Fruit fly (Drosophila melanogaster) whole organism, prepupa: ENCODE results near the gene CG32037.

ENCODE experiments used
- Blimp-1 ChIP-seq: fragments of 200-800 bp; sonication (Bioruptor generic); optimal IDR thresholded peaks from 3 replicates; lab custom pipeline; 2017; ENCODE audit warnings: missing biosample characterization, missing genetic modification characterization, mild to moderate bottlenecking, moderate library complexity, missing genetic modification reagents
- CG10669 ChIP-seq: fragments of 200-800 bp; sonication (Bioruptor generic); optimal IDR thresholded peaks from 3 replicates; lab custom pipeline; 2018; ENCODE audit warnings: missing biosample characterization, mild to moderate bottlenecking, missing genetic modification characterization, moderate library complexity
- CG11294 ChIP-seq: fragments of 200-800 bp; sonication (Bioruptor generic); IDR thresholded peaks from 2 replicates; pipeline ENCODE4 v1.3.6; 2022; ENCODE audit warnings: missing biosample characterization, missing genetic modification characterization
- CG11762 ChIP-seq: fragments of 200-800 bp; sonication (Bioruptor generic); optimal IDR thresholded peaks from 3 replicates; lab custom pipeline; 2016; ENCODE audit warnings: missing biosample characterization, missing genetic modification characterization; ENCODE audit not compliant: insufficient read depth
- CG11902 ChIP-seq: fragments of 200-800 bp; sonication (Bioruptor generic); optimal IDR thresholded peaks from 3 replicates; lab custom pipeline; 2016; ENCODE audit warnings: missing biosample characterization, missing genetic modification characterization
- CG15336 ChIP-seq: fragments of 200-800 bp; sonication (Bioruptor generic); IDR thresholded peaks from 2 replicates; pipeline ENCODE4 v1.3.6; 2022; ENCODE audit warnings: missing biosample characterization, missing genetic modification characterization
- CG16779 ChIP-seq: fragments of 200-800 bp; sonication (Bioruptor generic); optimal IDR thresholded peaks from 3 replicates; lab custom pipeline; 2017; ENCODE audit warnings: missing biosample characterization, mild to moderate bottlenecking, missing genetic modification characterization
- CG32006 ChIP-seq: fragments of 200-800 bp; sonication (Bioruptor generic); optimal IDR thresholded peaks from 3 replicates; lab custom pipeline; 2017; ENCODE audit warnings: missing biosample characterization, mild to moderate bottlenecking, missing genetic modification characterization
- CG34406 ChIP-seq: fragments of 200-800 bp; sonication (Bioruptor generic); optimal IDR thresholded peaks from 3 replicates; lab custom pipeline; 2016; ENCODE audit warnings: missing biosample characterization, missing genetic modification characterization
- CG3919 ChIP-seq: fragments of 200-800 bp; sonication (Bioruptor generic); optimal IDR thresholded peaks from 3 replicates; lab custom pipeline; 2016; ENCODE audit warnings: missing biosample characterization, missing genetic modification characterization
- CG6163 ChIP-seq: fragments of 200-800 bp; sonication (Bioruptor generic); IDR thresholded peaks from 3 replicates; pipeline ENCODE4 v1.3.6; 2022; ENCODE audit warnings: missing biosample characterization, missing genetic modification characterization
- CG6792 ChIP-seq: fragments of 200-800 bp; sonication (Bioruptor generic); optimal IDR thresholded peaks from 3 replicates; lab custom pipeline; 2016; ENCODE audit warnings: missing biosample characterization, missing genetic modification characterization
- CG6808 ChIP-seq: fragments of 200-800 bp; sonication (Bioruptor generic); optimal IDR thresholded peaks from 3 replicates; lab custom pipeline; 2017; ENCODE audit warnings: missing biosample characterization, missing genetic modification characterization, mild to moderate bottlenecking, moderate library complexity, missing genetic modification reagents
- CG6854 ChIP-seq: fragments of 200-800 bp; sonication (Bioruptor generic); optimal IDR thresholded peaks from 2 replicates; lab custom pipeline; 2017; ENCODE audit warnings: missing biosample characterization, mild to moderate bottlenecking, missing genetic modification characterization
- CG7368 ChIP-seq: fragments of 200-800 bp; sonication (Bioruptor generic); optimal IDR thresholded peaks from 3 replicates; lab custom pipeline; 2016; ENCODE audit warnings: missing biosample characterization, missing genetic modification characterization
- CG8319 ChIP-seq: fragments of 200-800 bp; sonication (Bioruptor generic); optimal IDR thresholded peaks from 3 replicates; lab custom pipeline; 2016; ENCODE audit warnings: missing biosample characterization, missing genetic modification characterization
- CG8632 ChIP-seq: fragments of 200-800 bp; sonication (Bioruptor generic); optimal IDR thresholded peaks from 3 replicates; lab custom pipeline; 2016; ENCODE audit warnings: missing biosample characterization, missing genetic modification characterization
- CG9139 ChIP-seq: fragments of 200-800 bp; sonication (Bioruptor generic); optimal IDR thresholded peaks from 3 replicates; lab custom pipeline; 2017; ENCODE audit warnings: missing biosample characterization, mild to moderate bottlenecking, missing genetic modification characterization
- Eip75B ChIP-seq: fragments of 200-800 bp; sonication (Bioruptor generic); optimal IDR thresholded peaks from 3 replicates; lab custom pipeline; 2016; ENCODE audit warnings: missing biosample characterization, missing genetic modification characterization
- Eip78C ChIP-seq: fragments of 200-800 bp; sonication (Bioruptor generic); peaks from one replicate; lab custom pipeline; 2016; ENCODE audit warnings: missing biosample characterization, missing genetic modification characterization
- Eip93F ChIP-seq: fragments of 200-800 bp; sonication (Bioruptor generic); optimal IDR thresholded peaks from 2 replicates; lab custom pipeline; 2016; ENCODE audit warnings: missing biosample characterization, mild to moderate bottlenecking, missing genetic modification characterization
- Ets96B ChIP-seq: fragments of 200-800 bp; optimal IDR thresholded peaks from 2 replicates; lab custom pipeline; 2019; ENCODE audit warnings: missing biosample characterization, mild to moderate bottlenecking, missing genetic modification characterization, moderate library complexity
- Gug ChIP-seq: fragments of 200-800 bp; sonication (Bioruptor generic); IDR thresholded peaks from 2 replicates; pipeline ENCODE4 v1.3.6; 2022; ENCODE audit warnings: missing biosample characterization, missing genetic modification characterization
- Hr38 ChIP-seq: sonication (Bioruptor generic); optimal IDR thresholded peaks from 2 replicates; lab custom pipeline; 2016; ENCODE audit warnings: missing biosample characterization, missing genetic modification characterization
- Lpt ChIP-seq: fragments of 200-800 bp; sonication (Bioruptor generic); optimal IDR thresholded peaks from 3 replicates; lab custom pipeline; 2016; ENCODE audit warnings: missing biosample characterization, missing genetic modification characterization
- Met ChIP-seq: fragments of 200-800 bp; sonication (Bioruptor generic); optimal IDR thresholded peaks from 3 replicates; lab custom pipeline; 2016; ENCODE audit warnings: missing biosample characterization, missing genetic modification characterization
- Smox ChIP-seq: fragments of 200-800 bp; sonication (Bioruptor generic); optimal IDR thresholded peaks from 3 replicates; lab custom pipeline; 2016; ENCODE audit warnings: missing biosample characterization, missing genetic modification characterization
- Sox102F ChIP-seq: fragments of 200-800 bp; sonication (Bioruptor generic); optimal IDR thresholded peaks from 2 replicates; lab custom pipeline; 2016; ENCODE audit warnings: missing biosample characterization, mild to moderate bottlenecking, missing genetic modification characterization
- Sox15 ChIP-seq: fragments of 200-800 bp; sonication (Bioruptor generic); optimal IDR thresholded peaks from 3 replicates; lab custom pipeline; 2016; ENCODE audit warnings: missing biosample characterization, missing genetic modification characterization
- achi ChIP-seq: fragments of 200-800 bp; sonication (Bioruptor generic); optimal IDR thresholded peaks from 3 replicates; lab custom pipeline; 2016; ENCODE audit warnings: missing biosample characterization, missing genetic modification characterization
- acj6 ChIP-seq: fragments of 200-800 bp; sonication (Bioruptor generic); optimal IDR thresholded peaks from 3 replicates; lab custom pipeline; 2016; ENCODE audit warnings: missing biosample characterization, missing genetic modification characterization
- cyc ChIP-seq: fragments of 200-800 bp; sonication (Bioruptor generic); optimal IDR thresholded peaks from 3 replicates; lab custom pipeline; 2016; ENCODE audit warnings: missing biosample characterization, missing genetic modification characterization
- dac ChIP-seq: fragments of 200-800 bp; sonication (Bioruptor generic); optimal IDR thresholded peaks from 2 replicates; lab custom pipeline; 2017; ENCODE audit warnings: missing biosample characterization, mild to moderate bottlenecking, missing genetic modification characterization
- dsx ChIP-seq: fragments of 200-800 bp; optimal IDR thresholded peaks from 3 replicates; lab custom pipeline; 2019; ENCODE audit warnings: missing biosample characterization, mild to moderate bottlenecking, missing genetic modification characterization, moderate library complexity; ENCODE audit not compliant: poor library complexity, severe bottlenecking
- eg ChIP-seq: fragments of 200-800 bp; sonication (Bioruptor generic); IDR thresholded peaks from 3 replicates; pipeline ENCODE4 v1.3.6; 2022; ENCODE audit warnings: missing biosample characterization, missing genetic modification characterization
- esn ChIP-seq: fragments of 200-800 bp; sonication (Bioruptor generic); optimal IDR thresholded peaks from 2 replicates; lab custom pipeline; 2016; ENCODE audit warnings: missing biosample characterization, mild to moderate bottlenecking, missing genetic modification characterization, moderate library complexity
- fd59A ChIP-seq: fragments of 200-800 bp; sonication (Bioruptor generic); optimal IDR thresholded peaks from 2 replicates; lab custom pipeline; 2017; ENCODE audit warnings: missing biosample characterization, mild to moderate bottlenecking, missing genetic modification characterization, missing genetic modification reagents
- fd85E ChIP-seq: fragments of 200-800 bp; sonication (Bioruptor generic); optimal IDR thresholded peaks from 3 replicates; lab custom pipeline; 2016; ENCODE audit warnings: missing biosample characterization, missing genetic modification characterization
- fkh ChIP-seq: fragments of 200-800 bp; sonication (Bioruptor generic); optimal IDR thresholded peaks from 3 replicates; lab custom pipeline; 2017; ENCODE audit warnings: missing biosample characterization, mild to moderate bottlenecking, missing genetic modification characterization, moderate library complexity
- lz ChIP-seq: fragments of 200-800 bp; sonication (Bioruptor generic); optimal IDR thresholded peaks from 3 replicates; lab custom pipeline; 2016; ENCODE audit warnings: missing biosample characterization, missing genetic modification characterization
- net ChIP-seq: fragments of 200-800 bp; sonication (Bioruptor generic); optimal IDR thresholded peaks from 3 replicates; lab custom pipeline; 2016; ENCODE audit warnings: missing biosample characterization, missing genetic modification characterization
- pdm3 ChIP-seq: fragments of 200-800 bp; sonication (Bioruptor generic); optimal IDR thresholded peaks from 3 replicates; lab custom pipeline; 2016; ENCODE audit warnings: missing biosample characterization, missing genetic modification characterization
- salr ChIP-seq, 2 experiments: fragments of 200-800 bp; sonication (Bioruptor generic); optimal IDR thresholded peaks; 3 replicates each; lab custom pipeline; 2016 to 2018; ENCODE audit warnings: missing biosample characterization in 2 of 2, missing genetic modification characterization in 2 of 2, mild to moderate bottlenecking in 1 of 2
- spab ChIP-seq: fragments of 200-800 bp; sonication (Bioruptor generic); optimal IDR thresholded peaks from 2 replicates; lab custom pipeline; 2017; ENCODE audit warnings: missing biosample characterization, mild to moderate bottlenecking, missing genetic modification characterization, missing genetic modification reagents
- ss ChIP-seq, 2 experiments: fragments of 200-800 bp; sonication (Bioruptor generic); optimal IDR thresholded peaks; 2 replicates in 1 of 2; 3 replicates in 1 of 2; lab custom pipeline; 2017 to 2018; ENCODE audit warnings: mild to moderate bottlenecking in 2 of 2, missing biosample characterization in 2 of 2, missing genetic modification characterization in 2 of 2, moderate library complexity in 1 of 2
- svp ChIP-seq: fragments of 200-800 bp; sonication (Bioruptor generic); peaks from one replicate; lab custom pipeline; 2016; ENCODE audit warnings: missing biosample characterization, missing genetic modification characterization
- topi ChIP-seq: fragments of 200-800 bp; sonication (Bioruptor generic); optimal IDR thresholded peaks from 3 replicates; lab custom pipeline; 2016; ENCODE audit warnings: missing biosample characterization, missing genetic modification characterization
- vri ChIP-seq: fragments of 200-800 bp; sonication (Bioruptor generic); optimal IDR thresholded peaks from 3 replicates; lab custom pipeline; 2016; ENCODE audit warnings: missing biosample characterization, mild to moderate bottlenecking, missing genetic modification characterization

Gene CG32037

dm6 chr3L:9451522-9452118, 40.4 kb downstream of the CG32037 start, which contains the start of the genes CG3448 and ghi (continued):
- TF ChIP-seq lz (peak; percentile 61), Lpt (GFP tag; lab: Kevin White, UChicago) (peak; percentile 56), net (GFP tag; lab: Kevin White, UChicago) (peak; percentile 47), CG6163 (GFP tag; lab: Robert Waterston, UW) (no peak), topi (GFP tag; lab: Kevin White, UChicago) (peak; percentile 55), cyc (GFP tag; lab: Kevin White, UChicago) (peak; percentile 67), Ets96B (tag; lab: Kevin White, UChicago) (peak; percentile 56), pdm3 (GFP tag; lab: Kevin White, UChicago) (no peak), esn (GFP tag; lab: Kevin White, UChicago) (peak; percentile 75), achi (GFP tag; lab: Kevin White, UChicago) (peak; percentile 60), CG16779 (tag; lab: Kevin White, UChicago) (no peak), dsx (peak; percentile 58), CG3919 (GFP tag; lab: Kevin White, UChicago) (peak; percentile 73), CG6854 (GFP tag; lab: Kevin White, UChicago) (peak; percentile 22)
- TF ChIP-seq, all 60 proteins: peak for 39

dm6 chr3L:9447239-9447777, 44.7 kb downstream of the CG32037 start:
- TF ChIP-seq CG6163 (GFP tag; lab: Robert Waterston, UW): no peak; the same call in 2 of the 3 replicates
- no peak for TF ChIP-seq Smox (GFP tag; lab: Kevin White, UChicago)
- peak; percentile 6 for TF ChIP-seq Lpt (GFP tag; lab: Kevin White, UChicago)
- TF ChIP-seq CG6792: no peak
- no peak for TF ChIP-seq fd59A (GFP tag; lab: Kevin White, UChicago)
- peak; percentile 90 for TF ChIP-seq vri
- no peak for TF ChIP-seq Blimp-1 (GFP tag; lab: Kevin White, UChicago)
- TF ChIP-seq fkh: no peak
- TF ChIP-seq achi (GFP tag; lab: Kevin White, UChicago): no peak
- TF ChIP-seq Eip75B (GFP tag; lab: Kevin White, UChicago): no peak
- no peak for TF ChIP-seq Sox15 (GFP tag; lab: Kevin White, UChicago)
- no peak for TF ChIP-seq Hr38 (GFP tag; lab: Kevin White, UChicago)
- no peak for TF ChIP-seq CG16779 (tag; lab: Kevin White, UChicago)
- 0 out of 2 replicates have a peak, but pooled peaks have one; percentile 9 for TF ChIP-seq CG11294 (GFP tag; lab: Robert Waterston, UW)
- no peak for TF ChIP-seq topi (GFP tag; lab: Kevin White, UChicago)
- TF ChIP-seq CG15336: peak; percentile 39
- no peak for TF ChIP-seq CG7368
- no peak for TF ChIP-seq spab
- no peak for TF ChIP-seq CG11902 (GFP tag; lab: Kevin White, UChicago)
- no peak for TF ChIP-seq ss (GFP tag; optimal IDR thresholded peaks at IDR 0.05; lab: Kevin White, UChicago)
- no peak for TF ChIP-seq CG9139 (GFP tag; lab: Kevin White, UChicago)
- no peak for TF ChIP-seq fd85E (GFP tag; lab: Kevin White, UChicago)
- TF ChIP-seq CG8632 (GFP tag; lab: Kevin White, UChicago): no peak
- no peak for TF ChIP-seq cyc (GFP tag; lab: Kevin White, UChicago)
- no peak for TF ChIP-seq CG34406
- TF ChIP-seq Met (GFP tag; lab: Kevin White, UChicago): no peak
- no peak for TF ChIP-seq Sox102F (GFP tag; lab: Kevin White, UChicago)
- no peak for TF ChIP-seq acj6 (GFP tag; lab: Kevin White, UChicago)
- TF ChIP-seq Gug: peak; percentile 46
- TF ChIP-seq CG8319 (GFP tag; lab: Kevin White, UChicago): no peak
- TF ChIP-seq Eip93F (GFP tag; lab: Kevin White, UChicago): no peak
- TF ChIP-seq eg: no peak
- no peak for TF ChIP-seq salr (GFP tag; optimal IDR thresholded peaks at IDR 0.05; lab: Kevin White, UChicago)
- TF ChIP-seq net (GFP tag; lab: Kevin White, UChicago): peak; percentile 19
- TF ChIP-seq CG6808 (GFP tag; lab: Kevin White, UChicago): no peak
- TF ChIP-seq Eip78C (GFP tag; lab: Kevin White, UChicago): peak; percentile 51
- peak; percentile 31 for TF ChIP-seq CG32006 (GFP tag; lab: Kevin White, UChicago)
- no peak for TF ChIP-seq CG11762 (GFP tag; lab: Kevin White, UChicago)
- no peak for TF ChIP-seq dac (GFP tag; lab: Kevin White, UChicago)
- peak; percentile 67 for TF ChIP-seq svp
- TF ChIP-seq CG10669: no peak
